Worm (Caenorhabditis elegans) whole organism, L4 larva: ENCODE results near the gene rps-9.

Source experiments
- F10B5.3 ChIP-seq: sonication (generic microtip); optimal IDR thresholded peaks from 2 replicates; lab custom pipeline; 2016; ENCODE audit warnings: mild to moderate bottlenecking, missing genetic modification characterization, missing compliant biosample characterization
- F26F4.8 ChIP-seq: fragments of 200-800 bp; sonication (Bioruptor generic); conservative IDR thresholded peaks from 2 replicates; pipeline ENCODE4 v1.3.6; 2022; ENCODE audit warnings: missing genetic modification characterization, missing compliant biosample characterization
- R02D3.7 ChIP-seq: fragments of 150-350 bp; sonication (generic microtip); optimal IDR thresholded peaks from 3 replicates; lab custom pipeline; 2014; ENCODE audit warnings: missing biosample characterization, missing genetic modification characterization
- T26A8.4 ChIP-seq: fragments of 200-800 bp; sonication (Bioruptor generic); IDR thresholded peaks from 2 replicates; pipeline ENCODE4 v1.3.6; 2022; ENCODE audit warnings: missing genetic modification characterization, missing compliant biosample characterization
- Y48G9A.11 ChIP-seq: fragments of 200-800 bp; sonication (Bioruptor generic); IDR thresholded peaks from 2 replicates; pipeline ENCODE4 v1.3.6; 2022; ENCODE audit warnings: missing genetic modification reagents, missing genetic modification characterization, missing compliant biosample characterization
- Y75B8A.6 ChIP-seq: fragments of 200-800 bp; sonication (Bioruptor generic); IDR thresholded peaks from 2 replicates; pipeline ENCODE4 v1.3.6; 2022; ENCODE audit warnings: missing genetic modification reagents, missing genetic modification characterization, missing compliant biosample characterization
- aha-1 ChIP-seq: fragments of 150-350 bp; peaks from one replicate; lab custom pipeline; 2014; ENCODE audit warnings: missing biosample characterization, missing genetic modification characterization
- aly-2 ChIP-seq: sonication (generic microtip); optimal IDR thresholded peaks from 2 replicates; lab custom pipeline; 2018; ENCODE audit warnings: missing biosample characterization, missing genetic modification characterization
- ama-1 ChIP-seq: fragments of 150-350 bp; optimal IDR thresholded peaks from 2 replicates; lab custom pipeline; 2014; ENCODE audit warnings: inconsistent platforms, mixed read lengths
- arid-1 ChIP-seq: fragments of 200-800 bp; sonication (Bioruptor generic); conservative IDR thresholded peaks from 2 replicates; pipeline ENCODE4 v1.3.6; 2022; ENCODE audit warnings: missing genetic modification reagents, missing genetic modification characterization, missing compliant biosample characterization
- ceh-28 ChIP-seq: fragments of 150-350 bp; optimal IDR thresholded peaks from 2 replicates; lab custom pipeline; 2014; ENCODE audit warnings: missing biosample characterization, missing genetic modification reagents, missing genetic modification characterization
- ceh-62 ChIP-seq: sonication (generic microtip); optimal IDR thresholded peaks from 2 replicates; lab custom pipeline; 2017; ENCODE audit warnings: missing biosample characterization, missing genetic modification characterization
- ctbp-1 ChIP-seq: fragments of 200-800 bp; sonication (Bioruptor generic); IDR thresholded peaks from 2 replicates; pipeline ENCODE4 v1.3.6; 2022; ENCODE audit warnings: missing genetic modification reagents, missing genetic modification characterization, missing compliant biosample characterization
- daf-16 ChIP-seq, 3 experiments: sonication (generic microtip); optimal IDR thresholded peaks; 2 replicates each; lab custom pipeline; 2016 to 2017; ENCODE audit warnings: missing genetic modification characterization in 3 of 3, missing genetic modification reagents in 3 of 3, mild to moderate bottlenecking in 2 of 3, missing compliant biosample characterization in 2 of 3, missing biosample characterization in 1 of 3, moderate library complexity in 1 of 3
- daf-19 ChIP-seq: fragments of 200-800 bp; sonication (Bioruptor generic); conservative IDR thresholded peaks from 2 replicates; pipeline ENCODE4 v1.3.6; 2022; ENCODE audit warnings: missing genetic modification characterization, missing compliant biosample characterization
- dmd-6 ChIP-seq: fragments of 200-800 bp; sonication (Bioruptor generic); IDR thresholded peaks from 2 replicates; pipeline ENCODE4 v1.3.6; 2022; ENCODE audit warnings: missing genetic modification reagents, missing genetic modification characterization, missing compliant biosample characterization
- dmd-9 ChIP-seq: fragments of 200-800 bp; sonication (Bioruptor generic); IDR thresholded peaks from 2 replicates; pipeline ENCODE4 v1.3.6; 2022; ENCODE audit warnings: missing genetic modification reagents, missing genetic modification characterization, missing compliant biosample characterization
- dpl-1 ChIP-seq: fragments of 150-350 bp; optimal IDR thresholded peaks from 2 replicates; lab custom pipeline; 2014; ENCODE audit warnings: missing biosample characterization, missing genetic modification reagents, missing genetic modification characterization
- duxl-1 ChIP-seq: sonication (generic microtip); optimal IDR thresholded peaks from 2 replicates; lab custom pipeline; 2016; ENCODE audit warnings: mild to moderate bottlenecking, missing genetic modification characterization, moderate library complexity, missing compliant biosample characterization; ENCODE audit not compliant: poor library complexity
- dve-1 ChIP-seq: sonication (generic microtip); optimal IDR thresholded peaks from 2 replicates; lab custom pipeline; 2017; ENCODE audit warnings: antibody characterized with exemption, mild to moderate bottlenecking, missing genetic modification characterization, missing compliant biosample characterization; ENCODE audit not compliant: insufficient read depth
- fkh-10 ChIP-seq: fragments of 150-350 bp; optimal IDR thresholded peaks from 2 replicates; lab custom pipeline; 2014; ENCODE audit warnings: missing biosample characterization, missing genetic modification reagents, missing genetic modification characterization
- gei-8 ChIP-seq: fragments of 200-800 bp; sonication (Bioruptor generic); optimal IDR thresholded peaks from 2 replicates; lab custom pipeline; 2018; ENCODE audit warnings: mild to moderate bottlenecking, missing genetic modification characterization, missing compliant biosample characterization
- hlh-30 ChIP-seq: sonication (generic microtip); optimal IDR thresholded peaks from 2 replicates; lab custom pipeline; 2017; ENCODE audit warnings: antibody characterized with exemption, mild to moderate bottlenecking, missing genetic modification characterization, missing compliant biosample characterization; ENCODE audit not compliant: insufficient read depth
- hmg-1.1 ChIP-seq: fragments of 200-800 bp; sonication (Bioruptor generic); IDR thresholded peaks from 2 replicates; pipeline ENCODE4 v1.3.6; 2022; ENCODE audit warnings: missing genetic modification reagents, missing genetic modification characterization, missing compliant biosample characterization
- lin-1 ChIP-seq: fragments of 200-800 bp; sonication (Bioruptor generic); IDR thresholded peaks from 2 replicates; pipeline ENCODE4 v1.3.6; 2022; ENCODE audit warnings: missing genetic modification reagents, missing genetic modification characterization, missing compliant biosample characterization
- lin-13 ChIP-seq: fragments of 150-350 bp; optimal IDR thresholded peaks from 2 replicates; lab custom pipeline; 2014; ENCODE audit warnings: missing biosample characterization, missing genetic modification reagents, missing genetic modification characterization
- lin-15B ChIP-seq: fragments of 150-350 bp; sonication (generic microtip); optimal IDR thresholded peaks from 3 replicates; lab custom pipeline; 2014; ENCODE audit warnings: missing biosample characterization, missing genetic modification characterization
- lin-29 ChIP-seq: fragments of 200-800 bp; sonication (Bioruptor generic); IDR thresholded peaks from 2 replicates; pipeline ENCODE4 v1.3.6; 2022; ENCODE audit warnings: missing genetic modification reagents, missing genetic modification characterization, missing compliant biosample characterization
- lin-38 ChIP-seq: fragments of 200-800 bp; sonication (Bioruptor generic); IDR thresholded peaks from 2 replicates; pipeline ENCODE4 v1.3.6; 2022; ENCODE audit warnings: missing genetic modification reagents, missing genetic modification characterization, missing compliant biosample characterization
- lir-3 ChIP-seq: sonication (generic microtip); optimal IDR thresholded peaks from 2 replicates; lab custom pipeline; 2016; ENCODE audit warnings: mild to moderate bottlenecking, missing genetic modification characterization, missing compliant biosample characterization
- lsy-2 ChIP-seq, 2 experiments: fragments of 150-350 bp in 1 of 2; sonication (generic microtip) in 1 of 2; optimal IDR thresholded peaks; 2 replicates each; lab custom pipeline; 2014 to 2017; ENCODE audit warnings: missing biosample characterization in 2 of 2, missing genetic modification characterization in 2 of 2
- madf-5 ChIP-seq, 2 experiments: fragments of 200-800 bp; sonication (Bioruptor generic); IDR thresholded peaks; 2 replicates each; pipeline ENCODE4 v1.3.6; 2022; ENCODE audit warnings: missing compliant biosample characterization in 2 of 2, missing genetic modification characterization in 2 of 2
- madf-9 ChIP-seq: fragments of 200-800 bp; sonication (Bioruptor generic); conservative IDR thresholded peaks from 2 replicates; pipeline ENCODE4 v1.3.6; 2022; ENCODE audit warnings: missing genetic modification reagents, missing genetic modification characterization, missing compliant biosample characterization
- mdl-1 ChIP-seq, 2 experiments: fragments of 150-350 bp in 1 of 2; sonication (generic microtip) in 1 of 2; optimal IDR thresholded peaks; 2 replicates each; lab custom pipeline; 2014 to 2017; ENCODE audit warnings: missing biosample characterization in 2 of 2, missing genetic modification characterization in 2 of 2
- mes-2 ChIP-seq: sonication (generic microtip); optimal IDR thresholded peaks from 2 replicates; lab custom pipeline; 2016; ENCODE audit warnings: missing genotype, mild to moderate bottlenecking, missing genetic modification characterization, missing compliant biosample characterization; ENCODE audit not compliant: poor library complexity, severe bottlenecking
- nhr-11 ChIP-seq: fragments of 150-350 bp; optimal IDR thresholded peaks from 2 replicates; lab custom pipeline; 2014; ENCODE audit warnings: missing biosample characterization, missing genetic modification characterization
- nhr-25 ChIP-seq: sonication (generic microtip); optimal IDR thresholded peaks from 2 replicates; lab custom pipeline; 2017; ENCODE audit warnings: missing genetic modification characterization, mild to moderate bottlenecking, missing compliant biosample characterization, antibody characterized with exemption, moderate library complexity, borderline replicate concordance; ENCODE audit not compliant: insufficient read depth
- nhr-28 ChIP-seq: fragments of 150-350 bp; optimal IDR thresholded peaks from 2 replicates; lab custom pipeline; 2014; ENCODE audit warnings: missing biosample characterization, missing genetic modification characterization
- nhr-42 ChIP-seq: fragments of 200-800 bp; sonication (Bioruptor generic); IDR thresholded peaks from 2 replicates; pipeline ENCODE4 v1.3.6; 2022; ENCODE audit warnings: missing genetic modification characterization, missing compliant biosample characterization
- nhr-76 ChIP-seq: fragments of 150-350 bp; optimal IDR thresholded peaks from 2 replicates; lab custom pipeline; 2014; ENCODE audit warnings: missing biosample characterization, missing genetic modification characterization
- pha-4 ChIP-seq, 2 experiments: fragments of 150-350 bp in 1 of 2; fragments of 200-800 bp in 1 of 2; sonication (Bioruptor generic) in 1 of 2; IDR thresholded peaks in 1 of 2; optimal IDR thresholded peaks in 1 of 2; 2 replicates each; pipeline versions ENCODE4 v1.3.6 to Lab custom; 2014 to 2022; ENCODE audit warnings: missing genetic modification characterization in 2 of 2, missing genetic modification reagents in 2 of 2, missing biosample characterization in 1 of 2, missing compliant biosample characterization in 1 of 2
- sdz-12 ChIP-seq: fragments of 200-800 bp; sonication (Bioruptor generic); optimal IDR thresholded peaks from 2 replicates; lab custom pipeline; 2018; ENCODE audit warnings: mild to moderate bottlenecking, missing genetic modification characterization, missing compliant biosample characterization
- unc-39 ChIP-seq: sonication (generic microtip); optimal IDR thresholded peaks from 2 replicates; lab custom pipeline; 2017; ENCODE audit warnings: missing biosample characterization, missing genetic modification characterization
- vab-7 ChIP-seq: fragments of 200-800 bp; sonication (Bioruptor generic); IDR thresholded peaks from 2 replicates; pipeline ENCODE4 v1.3.6; 2022; ENCODE audit warnings: missing genetic modification reagents, missing genetic modification characterization, missing compliant biosample characterization
- zfp-2 ChIP-seq: sonication (generic microtip); optimal IDR thresholded peaks from 2 replicates; lab custom pipeline; 2016; ENCODE audit warnings: mild to moderate bottlenecking, missing genetic modification characterization, missing compliant biosample characterization
- zip-11 ChIP-seq: fragments of 200-800 bp; sonication (Bioruptor generic); IDR thresholded peaks from 2 replicates; pipeline ENCODE4 v1.3.6; 2022; ENCODE audit warnings: missing genetic modification characterization, missing compliant biosample characterization
- ztf-7 ChIP-seq: fragments of 150-350 bp; optimal IDR thresholded peaks from 2 replicates; lab custom pipeline; 2014; ENCODE audit warnings: missing biosample characterization, missing genetic modification characterization

rps-9 gene

DNA sequence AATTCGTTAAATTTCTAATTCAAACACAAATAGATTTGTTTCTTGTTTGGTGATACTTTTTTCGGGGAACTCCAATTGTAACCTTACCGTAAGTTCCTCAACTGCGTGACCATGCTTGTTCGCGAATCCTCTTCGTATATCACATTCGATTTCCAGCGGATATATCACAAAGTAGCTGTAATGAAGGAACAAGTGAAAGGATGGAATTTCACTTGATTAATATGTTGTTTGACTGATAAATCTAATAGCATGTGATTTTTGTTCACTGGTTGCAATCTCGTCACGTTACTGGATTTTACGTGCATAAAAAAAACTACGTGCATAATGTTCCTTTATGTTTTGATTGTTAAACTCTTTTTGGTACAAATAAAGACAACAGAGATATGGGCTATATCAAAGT lies 35.5 kb upstream of the rps-9 start:
- TF ChIP-seq mdl-1 (tag; optimal IDR thresholded peaks at IDR 0.05; lab: Kevin White, UChicago) = no peak
- peak; percentile 65 for TF ChIP-seq aha-1 (tag; lab: Kevin White, UChicago)
- TF ChIP-seq gei-8 (GFP tag; lab: Kevin White, UChicago) = no peak
- peak; percentile 5 for TF ChIP-seq nhr-28 (tag; lab: Kevin White, UChicago)
- TF ChIP-seq, all 104 proteins: peak for 2

DNA sequence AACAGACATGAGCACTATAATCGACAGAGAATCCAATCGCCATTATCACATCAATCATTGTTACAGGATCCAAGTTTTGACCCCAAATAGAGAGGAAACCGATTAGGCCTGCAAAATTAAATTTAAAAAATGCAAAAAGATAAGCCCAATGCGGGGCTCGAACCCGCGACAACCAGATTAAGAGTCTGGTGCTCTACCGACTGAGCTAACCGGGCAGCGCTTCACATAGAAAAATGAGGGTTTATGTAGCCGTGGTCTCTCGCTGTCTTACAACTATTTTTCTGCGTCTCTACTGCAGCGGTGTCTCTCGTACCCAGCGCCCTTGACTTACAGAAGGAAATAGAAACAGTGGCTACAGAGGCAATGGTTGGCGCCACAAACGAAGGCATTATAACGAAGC lies 31.5 kb upstream of the rps-9 start:
- TF ChIP-seq dve-1 (peak; percentile 38), vab-7 (GFP tag; lab: Robert Waterston, UW) (peak; percentile 80), fkh-10 (GFP tag; lab: Kevin White, UChicago) (no peak), dpl-1 (peak; percentile 20), daf-19 (peak; percentile 77), daf-16 (GFP tag; optimal IDR thresholded peaks at IDR 0.05; lab: Kevin White, UChicago) (peak; percentile 8 to 39), daf-16 (tag; optimal IDR thresholded peaks at IDR 0.05; lab: Kevin White, UChicago) (peak; percentile 64), lin-13 (GFP tag; lab: Kevin White, UChicago) (peak; percentile 30), ama-1 (lab: Kevin White, UChicago) (no peak), hlh-30 (tag; lab: Kevin White, UChicago) (peak; percentile 29), Y75B8A.6 (GFP tag; lab: Robert Waterston, UW) (no peak), mes-2 (tag; lab: Kevin White, UChicago) (peak; percentile 70), zfp-2 (tag; lab: Kevin White, UChicago) (no peak), unc-39 (no peak), nhr-76 (no peak), dmd-6 (GFP tag; lab: Robert Waterston, UW) (peak; percentile 73), hmg-1.1 (GFP tag; lab: Robert Waterston, UW) (peak; percentile 84), sdz-12 (GFP tag; lab: Kevin White, UChicago) (no peak), Y48G9A.11 (GFP tag; lab: Robert Waterston, UW) (peak; percentile 65; the same call in 1 of the 2 replicates), lin-1 (GFP tag; lab: Robert Waterston, UW) (peak; percentile 47; the same call in 1 of the 2 replicates), lin-15B (tag; lab: Kevin White, UChicago) (no peak), pha-4 (GFP tag; IDR thresholded peaks at IDR 0.05; lab: Robert Waterston, UW) (peak; percentile 72; the same call in 1 of the 2 replicates), pha-4 (tag; optimal IDR thresholded peaks at IDR 0.05; lab: Kevin White, UChicago) (no peak), gei-8 (GFP tag; lab: Kevin White, UChicago) (no peak), R02D3.7 (tag; lab: Kevin White, UChicago) (no peak), aly-2 (tag; lab: Kevin White, UChicago) (no peak), madf-5 (GFP tag; IDR thresholded peaks at IDR 0.05; lab: Robert Waterston, UW) (0 out of 4 replicates have a peak, but pooled peaks of 1 of the 2 experiments have one; percentile 52), nhr-11 (tag; lab: Kevin White, UChicago) (no peak), aha-1 (tag; lab: Kevin White, UChicago) (no peak), arid-1 (GFP tag; lab: Robert Waterston, UW) (peak; percentile 68), lin-29 (0 out of 2 replicates have a peak, but pooled peaks have one; percentile 44), duxl-1 (tag; lab: Kevin White, UChicago) (peak; percentile 40), dmd-9 (GFP tag; lab: Robert Waterston, UW) (no peak), lsy-2 (tag; optimal IDR thresholded peaks at IDR 0.05; lab: Kevin White, UChicago) (peak in 1 of 2 experiments; percentile 44), T26A8.4 (peak; percentile 74), lin-38 (GFP tag; lab: Robert Waterston, UW) (peak; percentile 83), madf-9 (GFP tag; lab: Robert Waterston, UW) (peak; percentile 84), ceh-28 (no peak), lir-3 (tag; lab: Kevin White, UChicago) (no peak), nhr-42 (GFP tag; lab: Robert Waterston, UW) (peak; percentile 74), nhr-25 (tag; lab: Kevin White, UChicago) (no peak), zip-11 (no peak), ztf-7 (tag; lab: Kevin White, UChicago) (no peak), ceh-62 (tag; lab: Kevin White, UChicago) (no peak), F10B5.3 (no peak), F26F4.8 (GFP tag; lab: Robert Waterston, UW) (peak; percentile 70; the same call in 1 of the 2 replicates), ctbp-1 (0 out of 2 replicates have a peak, but pooled peaks have one; percentile 57)
